Worm (Caenorhabditis elegans): Measurements from ENCODE around the gene snai-1.

DNA sequence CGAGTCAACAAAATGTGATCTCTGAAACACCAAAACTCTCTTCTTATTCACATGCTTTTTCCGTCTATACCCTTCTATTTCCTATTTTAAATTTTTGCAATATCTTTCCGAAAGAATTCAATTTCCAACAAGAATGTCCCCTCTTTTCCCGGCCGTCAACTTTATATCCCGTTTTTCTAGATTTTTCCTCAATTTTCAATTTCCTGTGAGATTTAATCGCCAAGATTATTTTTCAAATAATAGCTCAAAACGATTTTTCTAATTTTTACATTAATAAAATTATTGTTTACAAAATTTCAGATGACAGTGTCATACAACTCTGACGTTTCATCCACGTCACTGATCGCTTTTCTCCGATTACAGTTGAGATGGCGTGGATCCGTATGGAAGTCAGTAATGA lies 30.2 kb downstream of the snai-1 start, which contains the start of gene best-19:
- TF ChIP-seq nhr-11 (tag; optimal IDR thresholded peaks at IDR 0.05) = no peak
- TF ChIP-seq ztf-11 (tag; optimal IDR thresholded peaks at IDR 0.05) = no peak
- TF ChIP-seq nhr-237 (tag; optimal IDR thresholded peaks at IDR 0.05) = no peak
- no peak for TF ChIP-seq egl-27 (tag; optimal IDR thresholded peaks at IDR 0.05)
- TF ChIP-seq tbx-2 (tag; optimal IDR thresholded peaks at IDR 0.05) = no peak
- TF ChIP-seq nhr-23 (tag; optimal IDR thresholded peaks at IDR 0.05) = no peak
- TF ChIP-seq nhr-76 (tag; optimal IDR thresholded peaks at IDR 0.05) = no peak
- TF ChIP-seq pqm-1 (tag; optimal IDR thresholded peaks at IDR 0.05) = no peak
- TF ChIP-seq snpc-4 (tag; optimal IDR thresholded peaks at IDR 0.05) = no peak
- no peak for TF ChIP-seq R02D3.7 (tag; optimal IDR thresholded peaks at IDR 0.05)
- no peak for TF ChIP-seq elt-1 (tag; optimal IDR thresholded peaks at IDR 0.05)
- TF ChIP-seq sea-2 (GFP tag; optimal IDR thresholded peaks at IDR 0.05) = no peak

Measured in whole organism, L3 larva.